ENCODE assay signal across 5 worm cellular contexts in genomic region chrIII:2253027-2253499, ce11.
TF ChIP-seq lines count a peak whose summit lies in the region.

TSS of gene fbxa-73 (plus strand) at chrIII:2253449.

TF ChIP-seq in whole organism, L1 larva, 84 proteins besides CTCF, POLR2A, EP300 and RAD21:
- no peak for TF ChIP-seq nhr-19 (GFP tag; conservative IDR thresholded peaks at IDR 0.05; lab: Robert Waterston, UW)
- TF ChIP-seq egl-13 (tag; optimal IDR thresholded peaks at IDR 0.05; lab: Kevin White, UChicago) = no peak
- no peak for TF ChIP-seq xbp-1 (tag; optimal IDR thresholded peaks at IDR 0.05; lab: Kevin White, UChicago)
- no peak for TF ChIP-seq aha-1 (tag; optimal IDR thresholded peaks at IDR 0.05; lab: Kevin White, UChicago)
- TF ChIP-seq nhr-85 (tag; lab: Kevin White, UChicago) = no peak
- no peak for TF ChIP-seq fos-1 (tag; optimal IDR thresholded peaks at IDR 0.05; lab: Kevin White, UChicago)
- peak; percentile 71 for TF ChIP-seq elt-2 (tag; optimal IDR thresholded peaks at IDR 0.05; lab: Kevin White, UChicago)
- no peak for TF ChIP-seq dsc-1 (tag; optimal IDR thresholded peaks at IDR 0.05; lab: Kevin White, UChicago)
- TF ChIP-seq pqm-1 (tag; optimal IDR thresholded peaks at IDR 0.05; lab: Kevin White, UChicago) = peak; percentile 62
- no peak for TF ChIP-seq F16B12.6 (tag; optimal IDR thresholded peaks at IDR 0.05; lab: Kevin White, UChicago)
- no peak for TF ChIP-seq nhr-76 (tag; optimal IDR thresholded peaks at IDR 0.05; lab: Kevin White, UChicago)
- TF ChIP-seq ceh-90 (tag; optimal IDR thresholded peaks at IDR 0.05; lab: Kevin White, UChicago) = no peak
TF ChIP-seq in whole organism, L1 larva: peak in this region for 2.

TF ChIP-seq in whole organism, L3 larva, 47 proteins besides CTCF, POLR2A, EP300 and RAD21:
- TF ChIP-seq eor-1 (tag; optimal IDR thresholded peaks at IDR 0.05; lab: Kevin White, UChicago) (no peak), ama-1 (optimal IDR thresholded peaks at IDR 0.05; lab: Kevin White, UChicago) (no peak), pqm-1 (tag; optimal IDR thresholded peaks at IDR 0.05; lab: Kevin White, UChicago) (peak; percentile 35), elt-2 (tag; optimal IDR thresholded peaks at IDR 0.05; lab: Kevin White, UChicago) (peak; percentile 69)

TF ChIP-seq in whole organism, L4 larva, 104 proteins besides CTCF, POLR2A, EP300 and RAD21:
- TF ChIP-seq daf-16 (GFP tag; optimal IDR thresholded peaks at IDR 0.05; lab: Kevin White, UChicago) (no peak), daf-16 (tag; optimal IDR thresholded peaks at IDR 0.05; lab: Kevin White, UChicago) (peak; percentile 84), pqm-1 (tag; optimal IDR thresholded peaks at IDR 0.05; lab: Kevin White, UChicago) (peak; percentile 83), unc-39 (tag; optimal IDR thresholded peaks at IDR 0.05; lab: Kevin White, UChicago) (no peak), nhr-28 (tag; optimal IDR thresholded peaks at IDR 0.05; lab: Kevin White, UChicago) (peak; percentile 64)

TF ChIP-seq in whole organism, late embryonic, 69 proteins besides CTCF, POLR2A, EP300 and RAD21:
- no peak for TF ChIP-seq sox-2 (GFP tag; IDR thresholded peaks at IDR 0.05; lab: Robert Waterston, UW)
- peak; percentile 53 for TF ChIP-seq elt-2 (tag; optimal IDR thresholded peaks at IDR 0.05; lab: Kevin White, UChicago)

TF ChIP-seq in whole organism, young adult, 124 proteins besides CTCF, POLR2A, EP300 and RAD21:
- TF ChIP-seq B0336.3 (GFP tag; IDR thresholded peaks at IDR 0.05; lab: Robert Waterston, UW) (no peak), nhr-80 (tag; optimal IDR thresholded peaks at IDR 0.05; lab: Kevin White, UChicago) (peak; percentile 26)
